Worm (Caenorhabditis elegans) whole organism, late embryonic: ENCODE measurements around the gene htp-1.

Experiments used
- elt-2 ChIP-seq: sonication (generic microtip); optimal IDR thresholded peaks from 2 replicates; lab custom pipeline; 2016; ENCODE audit warnings: missing genetic modification reagents, missing genetic modification characterization, missing compliant biosample characterization
- fax-1 ChIP-seq: sonication (generic microtip); optimal IDR thresholded peaks from 2 replicates; lab custom pipeline; 2016; ENCODE audit warnings: missing genotype, missing genetic modification characterization, missing compliant biosample characterization
- nfya-1 ChIP-seq: sonication (generic microtip); optimal IDR thresholded peaks from 2 replicates; lab custom pipeline; 2017; ENCODE audit warnings: missing genetic modification characterization, mild to moderate bottlenecking, missing compliant biosample characterization, antibody characterized with exemption, moderate library complexity
- pqm-1 ChIP-seq: sonication (generic microtip); optimal IDR thresholded peaks from 2 replicates; lab custom pipeline; 2016; ENCODE audit warnings: missing genetic modification characterization, missing compliant biosample characterization
- rnt-1 ChIP-seq: sonication (generic microtip); optimal IDR thresholded peaks from 2 replicates; lab custom pipeline; 2016; ENCODE audit warnings: missing genetic modification characterization, missing compliant biosample characterization

ce11 chrIV:5393566-5393965 lies 2.2 kb upstream of the htp-1 start:
- TF ChIP-seq nfya-1 (tag; lab: Kevin White, UChicago) (no peak), fax-1 (tag; lab: Kevin White, UChicago) (no peak), rnt-1 (tag; lab: Kevin White, UChicago) (no peak), pqm-1 (no peak), elt-2 (tag; lab: Kevin White, UChicago) (no peak)
